Worm (Caenorhabditis elegans) whole organism, midembryonic: ENCODE data around the gene msp-77.

Experiments used
- med-1 ChIP-seq: sonication (generic microtip); optimal IDR thresholded peaks from 2 replicates; lab custom pipeline; 2017; ENCODE audit warnings: missing genetic modification characterization, mild to moderate bottlenecking, missing compliant biosample characterization, antibody characterized with exemption, missing genetic modification reagents; ENCODE audit not compliant: insufficient read depth
- ref-1 ChIP-seq: fragments of 200-800 bp; sonication (Bioruptor generic); conservative IDR thresholded peaks from 2 replicates; pipeline ENCODE4 v1.3.6; 2022; ENCODE audit warnings: missing genetic modification reagents, missing genetic modification characterization, missing compliant biosample characterization

ce11 chrIV:9898712-9899111 is 4.3 kb downstream of the msp-77 start, which contains the start of gene tbc-3:
- TF ChIP-seq med-1 (GFP tag; lab: Kevin White, UChicago) (no peak), ref-1 (no peak)
